Worm (Caenorhabditis elegans) whole organism, young adult: ENCODE data around the gene F18E9.7.

Experiments
- B0261.1 ChIP-seq: sonication (generic microtip); optimal IDR thresholded peaks from 2 replicates; lab custom pipeline; 2016; ENCODE audit warnings: mild to moderate bottlenecking, missing genetic modification characterization, moderate library complexity, missing compliant biosample characterization
- C17E4.6 ChIP-seq: fragments of 200-800 bp; sonication (Bioruptor generic); IDR thresholded peaks from 2 replicates; pipeline ENCODE4 v1.3.6; 2022; ENCODE audit warnings: missing genetic modification reagents, missing genetic modification characterization, missing compliant biosample characterization
- F49E8.2 ChIP-seq: sonication (generic microtip); optimal IDR thresholded peaks from 3 replicates; lab custom pipeline; 2017; ENCODE audit warnings: missing genetic modification characterization, mild to moderate bottlenecking, missing compliant biosample characterization, antibody characterized with exemption, moderate library complexity; ENCODE audit not compliant: insufficient read depth
- K11D2.4 ChIP-seq: fragments of 200-800 bp; sonication (Bioruptor generic); IDR thresholded peaks from 2 replicates; pipeline ENCODE4 v1.3.6; 2022; ENCODE audit warnings: missing genetic modification reagents, missing genetic modification characterization, missing compliant biosample characterization
- Y79H2A.3 ChIP-seq: fragments of 200-800 bp; sonication (Bioruptor generic); conservative IDR thresholded peaks from 2 replicates; pipeline ENCODE4 v1.3.6; 2022; ENCODE audit warnings: missing genetic modification reagents, missing genetic modification characterization, missing compliant biosample characterization
- akir-1 ChIP-seq: fragments of 200-800 bp; sonication (Bioruptor generic); optimal IDR thresholded peaks from 2 replicates; lab custom pipeline; 2018; ENCODE audit warnings: mild to moderate bottlenecking, missing genetic modification characterization, moderate library complexity, missing compliant biosample characterization
- ama-1 ChIP-seq, 3 experiments: fragments of 150-350 bp in 1 of 3; sonication (generic microtip) in 2 of 3; optimal IDR thresholded peaks; 2 replicates each; lab custom pipeline; 2014 to 2018; ENCODE audit warnings: missing biosample characterization in 2 of 3, missing genetic modification characterization in 2 of 3, missing genetic modification reagents in 2 of 3
- aptf-3 ChIP-seq: fragments of 200-800 bp; sonication (Bioruptor generic); IDR thresholded peaks from 2 replicates; pipeline ENCODE4 v1.3.6; 2022; ENCODE audit warnings: missing genetic modification characterization, missing compliant biosample characterization
- attf-3 ChIP-seq: fragments of 200-800 bp; sonication (Bioruptor generic); conservative IDR thresholded peaks from 2 replicates; pipeline ENCODE4 v1.3.6; 2022; ENCODE audit warnings: missing genetic modification reagents, missing genetic modification characterization, missing compliant biosample characterization
- attf-5 ChIP-seq: fragments of 200-800 bp; sonication (Bioruptor generic); optimal IDR thresholded peaks from 2 replicates; lab custom pipeline; 2018; ENCODE audit warnings: mild to moderate bottlenecking, missing genetic modification characterization, missing compliant biosample characterization
- attf-6 ChIP-seq: fragments of 200-800 bp; sonication (Bioruptor generic); IDR thresholded peaks from 2 replicates; pipeline ENCODE4 v1.3.6; 2022; ENCODE audit warnings: missing genetic modification reagents, missing genetic modification characterization, missing compliant biosample characterization
- bed-2 ChIP-seq: fragments of 200-800 bp; sonication (Bioruptor generic); IDR thresholded peaks from 2 replicates; pipeline ENCODE4 v1.3.6; 2022; ENCODE audit warnings: missing genetic modification reagents, missing genetic modification characterization, missing compliant biosample characterization
- ceh-40 ChIP-seq: fragments of 200-800 bp; sonication (Bioruptor generic); IDR thresholded peaks from 2 replicates; pipeline ENCODE4 v1.3.6; 2022; ENCODE audit warnings: missing genetic modification characterization, missing compliant biosample characterization
- ceh-79 ChIP-seq: sonication (generic microtip); optimal IDR thresholded peaks from 2 replicates; lab custom pipeline; 2017; ENCODE audit warnings: mild to moderate bottlenecking, missing genetic modification characterization, missing compliant biosample characterization
- ceh-91 ChIP-seq: fragments of 200-800 bp; sonication (Bioruptor generic); IDR thresholded peaks from 2 replicates; pipeline ENCODE4 v1.3.6; 2022; ENCODE audit warnings: missing genetic modification reagents, missing genetic modification characterization, missing compliant biosample characterization
- die-1 ChIP-seq: sonication (generic microtip); optimal IDR thresholded peaks from 2 replicates; lab custom pipeline; 2016; ENCODE audit warnings: missing genotype, mild to moderate bottlenecking, missing genetic modification characterization, missing compliant biosample characterization
- dpff-1 ChIP-seq: sonication (generic microtip); optimal IDR thresholded peaks from 2 replicates; lab custom pipeline; 2017; ENCODE audit warnings: mild to moderate bottlenecking, missing genetic modification characterization, missing compliant biosample characterization
- dpl-1 ChIP-seq: fragments of 150-350 bp; optimal IDR thresholded peaks from 2 replicates; lab custom pipeline; 2014; ENCODE audit warnings: missing biosample characterization, missing genetic modification reagents, missing genetic modification characterization
- ets-4 ChIP-seq: fragments of 200-800 bp; sonication (Bioruptor generic); optimal IDR thresholded peaks from 2 replicates; lab custom pipeline; 2018; ENCODE audit warnings: mild to moderate bottlenecking, missing genetic modification characterization, missing compliant biosample characterization
- gei-17 ChIP-seq: fragments of 200-800 bp; sonication (Bioruptor generic); optimal IDR thresholded peaks from 2 replicates; lab custom pipeline; 2018; ENCODE audit warnings: mild to moderate bottlenecking, missing genetic modification characterization, missing compliant biosample characterization
- hrde-1 ChIP-seq: sonication (generic microtip); optimal IDR thresholded peaks from 2 replicates; lab custom pipeline; 2016; ENCODE audit warnings: missing genetic modification characterization, mild to moderate bottlenecking, missing compliant biosample characterization, moderate library complexity, missing genotype, missing genetic modification reagents, borderline replicate concordance
- let-607 ChIP-seq, 2 experiments: fragments of 200-800 bp in 1 of 2; sonication (Bioruptor generic) in 1 of 2; sonication (generic microtip) in 1 of 2; optimal IDR thresholded peaks; 2 replicates each; lab custom pipeline; 2016 to 2018; ENCODE audit warnings: mild to moderate bottlenecking in 2 of 2, missing compliant biosample characterization in 2 of 2, missing genetic modification characterization in 2 of 2, moderate library complexity in 2 of 2, missing genotype in 1 of 2
- lin-26 ChIP-seq: fragments of 200-800 bp; sonication (Bioruptor generic); IDR thresholded peaks from 2 replicates; pipeline ENCODE4 v1.3.6; 2022; ENCODE audit warnings: missing genetic modification reagents, missing genetic modification characterization, missing compliant biosample characterization
- lin-40 ChIP-seq: sonication (generic microtip); optimal IDR thresholded peaks from 2 replicates; lab custom pipeline; 2016; ENCODE audit warnings: missing genetic modification characterization, mild to moderate bottlenecking, missing compliant biosample characterization, missing genotype, missing genetic modification reagents
- lin-54 ChIP-seq: fragments of 200-800 bp; sonication (Bioruptor generic); optimal IDR thresholded peaks from 2 replicates; lab custom pipeline; 2018; ENCODE audit warnings: mild to moderate bottlenecking, missing genetic modification characterization, missing compliant biosample characterization
- lir-1 ChIP-seq: fragments of 200-800 bp; sonication (Bioruptor generic); conservative IDR thresholded peaks from 2 replicates; pipeline ENCODE4 v1.3.6; 2022; ENCODE audit warnings: missing genetic modification reagents, missing genetic modification characterization, missing compliant biosample characterization
- madf-3 ChIP-seq: fragments of 200-800 bp; sonication (Bioruptor generic); IDR thresholded peaks from 2 replicates; pipeline ENCODE4 v1.3.6; 2022; ENCODE audit warnings: missing genetic modification reagents, missing genetic modification characterization, missing compliant biosample characterization
- madf-6 ChIP-seq: fragments of 200-800 bp; sonication (Bioruptor generic); IDR thresholded peaks from 2 replicates; pipeline ENCODE4 v1.3.6; 2022; ENCODE audit warnings: missing genetic modification reagents, missing genetic modification characterization, missing compliant biosample characterization
- madf-8 ChIP-seq: fragments of 200-800 bp; sonication (Bioruptor generic); conservative IDR thresholded peaks from 2 replicates; pipeline ENCODE4 v1.3.6; 2022; ENCODE audit warnings: missing genetic modification reagents, missing genetic modification characterization, missing compliant biosample characterization
- mcd-1 ChIP-seq: fragments of 200-800 bp; sonication (Bioruptor generic); IDR thresholded peaks from 2 replicates; pipeline ENCODE4 v1.3.6; 2022; ENCODE audit warnings: missing genetic modification reagents, missing genetic modification characterization, missing compliant biosample characterization
- mel-28 ChIP-seq: sonication (generic microtip); optimal IDR thresholded peaks from 2 replicates; lab custom pipeline; 2016; ENCODE audit warnings: borderline replicate concordance, mild to moderate bottlenecking, missing genetic modification characterization, missing compliant biosample characterization
- mes-4 ChIP-seq: sonication (generic microtip); optimal IDR thresholded peaks from 2 replicates; lab custom pipeline; 2016; ENCODE audit warnings: missing genotype, missing genetic modification characterization, missing compliant biosample characterization
- nfyb-1 ChIP-seq: fragments of 200-800 bp; sonication (Bioruptor generic); IDR thresholded peaks from 2 replicates; pipeline ENCODE4 v1.3.6; 2022; ENCODE audit warnings: missing genetic modification reagents, missing genetic modification characterization, missing compliant biosample characterization
- nhr-80 ChIP-seq: sonication (generic microtip); optimal IDR thresholded peaks from 2 replicates; lab custom pipeline; 2016; ENCODE audit warnings: missing genetic modification characterization, missing compliant biosample characterization
- rec-8 ChIP-seq, 2 experiments: sonication (generic microtip); optimal IDR thresholded peaks; 2 replicates each; lab custom pipeline; 2016; ENCODE audit warnings: mild to moderate bottlenecking in 2 of 2, missing genetic modification characterization in 2 of 2, missing genetic modification reagents in 2 of 2, missing genotype in 2 of 2, missing biosample characterization in 1 of 2, missing compliant biosample characterization in 1 of 2, moderate library complexity in 1 of 2
- repo-1 ChIP-seq: sonication (generic microtip); optimal IDR thresholded peaks from 2 replicates; lab custom pipeline; 2017; ENCODE audit warnings: mild to moderate bottlenecking, missing genetic modification characterization, missing compliant biosample characterization
- sdz-38 ChIP-seq: sonication (generic microtip); optimal IDR thresholded peaks from 2 replicates; lab custom pipeline; 2016; ENCODE audit warnings: missing genotype, missing genetic modification characterization, missing compliant biosample characterization
- snpc-1.1 ChIP-seq: sonication (generic microtip); optimal IDR thresholded peaks from 2 replicates; lab custom pipeline; 2017; ENCODE audit warnings: missing genetic modification characterization, mild to moderate bottlenecking, missing compliant biosample characterization, antibody characterized with exemption, moderate library complexity, missing genotype, missing genetic modification reagents; ENCODE audit not compliant: insufficient read depth
- snpc-1.3 ChIP-seq: sonication (generic microtip); optimal IDR thresholded peaks from 2 replicates; lab custom pipeline; 2017; ENCODE audit warnings: missing genetic modification characterization, mild to moderate bottlenecking, missing compliant biosample characterization, antibody characterized with exemption, moderate library complexity, missing genotype, missing genetic modification reagents; ENCODE audit not compliant: insufficient read depth
- snpc-4 ChIP-seq, 5 experiments: fragments of 150-350 bp in 1 of 5; sonication (generic microtip) in 4 of 5; optimal IDR thresholded peaks; 2 replicates each; lab custom pipeline; 2014 to 2018; ENCODE audit warnings: missing genetic modification characterization in 5 of 5, missing biosample characterization in 3 of 5, antibody characterized with exemption in 2 of 5, mild to moderate bottlenecking in 2 of 5, missing compliant biosample characterization in 2 of 5, missing genotype in 2 of 5, moderate library complexity in 2 of 5, missing genetic modification reagents in 1 of 5
- somi-1 ChIP-seq: fragments of 200-800 bp; sonication (Bioruptor generic); optimal IDR thresholded peaks from 2 replicates; lab custom pipeline; 2018; ENCODE audit warnings: mild to moderate bottlenecking, missing genetic modification characterization, missing compliant biosample characterization
- tlf-1 ChIP-seq: fragments of 200-800 bp; sonication (Bioruptor generic); optimal IDR thresholded peaks from 2 replicates; lab custom pipeline; 2018; ENCODE audit warnings: mild to moderate bottlenecking, missing genetic modification characterization, missing compliant biosample characterization
- unc-130 ChIP-seq: sonication (generic microtip); optimal IDR thresholded peaks from 2 replicates; lab custom pipeline; 2016; ENCODE audit warnings: missing genetic modification reagents, missing genetic modification characterization, missing compliant biosample characterization
- zim-3 ChIP-seq: sonication (generic microtip); optimal IDR thresholded peaks from 2 replicates; lab custom pipeline; 2017; ENCODE audit warnings: mild to moderate bottlenecking, missing genetic modification characterization, moderate library complexity, missing compliant biosample characterization
- ztf-25 ChIP-seq: fragments of 200-800 bp; sonication (Bioruptor generic); IDR thresholded peaks from 2 replicates; pipeline ENCODE4 v1.3.6; 2022; ENCODE audit warnings: missing genetic modification reagents, missing genetic modification characterization, missing compliant biosample characterization

Gene F18E9.7

ce11 chrX:8623840-8624591 lies 26.5 kb upstream of the F18E9.7 start (continued):
- TF ChIP-seq attf-6 (GFP tag; lab: Robert Waterston, UW), result no peak
- TF ChIP-seq ets-4 (GFP tag; lab: Kevin White, UChicago), result no peak
- peak; percentile 73 for TF ChIP-seq mcd-1
- TF ChIP-seq lin-40 (tag; lab: Kevin White, UChicago), result peak; percentile 65
- TF ChIP-seq die-1 (tag; lab: Kevin White, UChicago), result peak; percentile 62
- TF ChIP-seq lin-54 (GFP tag; lab: Kevin White, UChicago), result no peak
- TF ChIP-seq madf-6, result no peak
- TF ChIP-seq ceh-79 (tag; lab: Kevin White, UChicago), result no peak
- TF ChIP-seq nhr-80 (tag; lab: Kevin White, UChicago), result peak; percentile 21
- TF ChIP-seq ama-1 (optimal IDR thresholded peaks at IDR 0.05; lab: Kevin White, UChicago), result no peak
- TF ChIP-seq ama-1 (GFP tag; optimal IDR thresholded peaks at IDR 0.05; lab: Kevin White, UChicago), result peak in 1 of 2 experiments; percentile 74
- TF ChIP-seq ceh-40 (GFP tag; lab: Robert Waterston, UW), result peak; percentile 79
- no peak for TF ChIP-seq zim-3
- peak; percentile 10 to 59 for TF ChIP-seq rec-8 (tag; optimal IDR thresholded peaks at IDR 0.05; lab: Kevin White, UChicago)
- no peak for TF ChIP-seq mes-4 (tag; lab: Kevin White, UChicago)
- no peak for TF ChIP-seq ceh-91
- TF ChIP-seq Y79H2A.3 (GFP tag; lab: Robert Waterston, UW), result no peak
- TF ChIP-seq aptf-3 (GFP tag; lab: Robert Waterston, UW), result no peak
- peak; percentile 46 for TF ChIP-seq attf-5 (GFP tag; lab: Kevin White, UChicago)
- TF ChIP-seq C17E4.6 (GFP tag; lab: Robert Waterston, UW), result no peak
- peak; percentile 19 for TF ChIP-seq snpc-4 (GFP tag; optimal IDR thresholded peaks at IDR 0.05; lab: Kevin White, UChicago)
- TF ChIP-seq snpc-4 (tag; optimal IDR thresholded peaks at IDR 0.05; lab: Kevin White, UChicago), result peak in 3 of 4 experiments; percentile 10 to 61 (median 43)
- peak; percentile 62 for TF ChIP-seq somi-1 (GFP tag; lab: Kevin White, UChicago)
- no peak for TF ChIP-seq dpff-1 (tag; lab: Kevin White, UChicago)
- TF ChIP-seq tlf-1 (GFP tag; lab: Kevin White, UChicago), result no peak
- TF ChIP-seq gei-17 (GFP tag; lab: Kevin White, UChicago), result peak; percentile 23
- no peak for TF ChIP-seq hrde-1 (tag; lab: Kevin White, UChicago)
- peak; percentile 23 for TF ChIP-seq repo-1 (tag; lab: Kevin White, UChicago)
- TF ChIP-seq sdz-38 (tag; lab: Kevin White, UChicago), result no peak
- no peak for TF ChIP-seq snpc-1.1
- no peak for TF ChIP-seq dpl-1 (GFP tag; lab: Kevin White, UChicago)
- no peak for TF ChIP-seq F49E8.2 (tag; lab: Kevin White, UChicago)
- TF ChIP-seq bed-2 (GFP tag; lab: Robert Waterston, UW), result no peak
- no peak for TF ChIP-seq lir-1 (GFP tag; lab: Robert Waterston, UW)
- TF ChIP-seq B0261.1 (tag; lab: Kevin White, UChicago), result peak; percentile 84
- TF ChIP-seq let-607 (tag; optimal IDR thresholded peaks at IDR 0.05; lab: Kevin White, UChicago), result peak in 1 of 2 experiments; percentile 34
- TF ChIP-seq, all 124 proteins: peak for 43

ce11 chrX:8613053-8613452 lies 15.5 kb upstream of the F18E9.7 start, which contains the start of gene K01A12.2:
K01A12.2 (plus strand) TSS chrX:8613353.
- no peak for TF ChIP-seq gei-17 (GFP tag; lab: Kevin White, UChicago)
- no peak for TF ChIP-seq hrde-1 (tag; lab: Kevin White, UChicago)
- TF ChIP-seq mel-28 (tag; lab: Kevin White, UChicago), result no peak
- no peak for TF ChIP-seq unc-130 (GFP tag; lab: Kevin White, UChicago)
- TF ChIP-seq lin-26 (GFP tag; lab: Robert Waterston, UW), result no peak
- no peak for TF ChIP-seq K11D2.4
- no peak for TF ChIP-seq nhr-80 (tag; lab: Kevin White, UChicago)
- no peak for TF ChIP-seq madf-3
- no peak for TF ChIP-seq madf-8 (GFP tag; lab: Robert Waterston, UW)
- no peak for TF ChIP-seq snpc-1.3 (tag; lab: Kevin White, UChicago)
- TF ChIP-seq attf-3 (GFP tag; lab: Robert Waterston, UW), result no peak
- no peak for TF ChIP-seq ztf-25 (GFP tag; lab: Robert Waterston, UW)
- TF ChIP-seq akir-1, result no peak
- no peak for TF ChIP-seq nfyb-1
- no peak for TF ChIP-seq madf-6
- TF ChIP-seq, all 124 proteins: peak for 0
